Fruit fly (Drosophila melanogaster): Measurements from ENCODE around the gene AhcyL2.

Gene AhcyL2

DNA sequence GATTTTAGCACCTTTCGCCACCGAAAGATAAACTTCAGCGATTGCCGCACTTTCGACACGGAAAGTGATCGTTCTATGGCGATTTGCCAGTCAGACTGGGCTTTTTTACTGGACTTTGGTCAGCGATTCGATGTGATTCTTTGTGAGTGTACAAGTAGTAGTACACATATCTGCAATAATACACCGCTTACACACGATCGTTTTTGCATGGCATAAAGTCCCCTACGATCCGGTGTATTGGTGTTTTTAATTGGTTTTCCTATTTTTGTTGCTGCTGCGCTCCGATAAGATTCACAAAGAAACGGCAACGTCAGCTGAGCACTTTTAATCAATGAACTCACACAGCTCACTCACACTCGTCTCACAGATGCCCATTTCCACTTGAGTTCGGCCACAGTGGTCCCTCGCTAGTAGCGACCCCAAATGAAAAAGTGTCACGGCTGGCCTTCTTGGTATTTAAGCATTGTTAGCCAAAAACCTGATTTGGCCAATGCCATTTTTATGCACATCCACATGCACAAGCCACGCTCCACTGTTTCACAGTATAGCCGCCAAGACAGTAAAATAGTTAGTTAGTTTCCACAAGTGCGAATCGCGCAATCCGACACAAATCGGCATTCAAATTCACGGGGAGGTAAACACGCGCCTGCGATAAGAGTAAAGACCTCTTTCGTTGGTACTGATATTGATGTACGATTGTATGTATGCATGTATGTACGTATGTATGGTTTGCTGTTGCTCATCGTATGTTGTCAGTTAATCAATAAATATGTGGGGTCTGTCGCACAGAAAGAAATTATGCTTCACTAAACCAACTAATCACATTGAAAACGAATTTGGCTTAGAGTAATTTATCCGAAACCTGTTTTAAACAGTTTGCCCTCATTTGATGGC lies 4.5 kb upstream of the AhcyL2 start (continued):
- TF ChIP-seq CG17328 (GFP tag; IDR thresholded peaks at IDR 0.05) (peak; percentile 93), CG18619 (GFP tag; optimal IDR thresholded peaks at IDR 0.05) (peak; percentile 94), H2.0 (GFP tag; IDR thresholded peaks at IDR 0.05) (peak; percentile 96), pzg (GFP tag; optimal IDR thresholded peaks at IDR 0.05) (peak; percentile 36), Dip2 (GFP tag; IDR thresholded peaks at IDR 0.05) (peak; percentile 47; the same call in 1 of the 2 replicates), croc (GFP tag; conservative IDR thresholded peaks at IDR 0.05) (peak; percentile 68), fd3F (GFP tag; optimal IDR thresholded peaks at IDR 0.05) (peak; percentile 95), gcm (GFP tag; optimal IDR thresholded peaks at IDR 0.05) (peak; percentile 58), CG12236 (GFP tag; optimal IDR thresholded peaks at IDR 0.05) (peak; percentile 72), Stat92E (GFP tag; optimal IDR thresholded peaks at IDR 0.05) (no peak), shn (GFP tag; optimal IDR thresholded peaks at IDR 0.05) (peak; percentile 94), lilli (GFP tag; optimal IDR thresholded peaks at IDR 0.05) (peak; percentile 98), ERR (GFP tag; optimal IDR thresholded peaks at IDR 0.05) (peak; percentile 96), aop (GFP tag; IDR thresholded peaks at IDR 0.05) (peak; percentile 91), CG9932 (GFP tag; IDR thresholded peaks at IDR 0.05) (peak; percentile 99), sc (optimal IDR thresholded peaks at IDR 0.05) (no peak), sc (GFP tag; optimal IDR thresholded peaks at IDR 0.05) (no peak), CG34376 (GFP tag; optimal IDR thresholded peaks at IDR 0.05) (peak; percentile 97), nerfin-2 (GFP tag; IDR thresholded peaks at IDR 0.05; ENCODE audit: partially characterized antibody) (no peak), ewg (GFP tag; optimal IDR thresholded peaks at IDR 0.05) (peak; percentile 56), BtbVII (GFP tag; optimal IDR thresholded peaks at IDR 0.05) (peak; percentile 87), bbx (GFP tag; IDR thresholded peaks at IDR 0.05; ENCODE audit: partially characterized antibody) (no peak), CG14860 (GFP tag; IDR thresholded peaks at IDR 0.05; ENCODE audit: partially characterized antibody) (no peak), ATbp (GFP tag; optimal IDR thresholded peaks at IDR 0.05) (peak; percentile 80), Atf-2 (GFP tag; optimal IDR thresholded peaks at IDR 0.05) (peak; percentile 90), eyg (GFP tag; optimal IDR thresholded peaks at IDR 0.05) (peak; percentile 93), CG10654 (GFP tag; optimal IDR thresholded peaks at IDR 0.05) (peak; percentile 86), CG1647 (GFP tag; optimal IDR thresholded peaks at IDR 0.05) (peak; percentile 94), Abd-B (GFP tag; optimal IDR thresholded peaks at IDR 0.05) (peak; percentile 94), Doc2 (GFP tag; IDR thresholded peaks at IDR 0.05) (peak; percentile 92), CG32772 (GFP tag; IDR thresholded peaks at IDR 0.05) (peak; percentile 94), CG10462 (GFP tag; optimal IDR thresholded peaks at IDR 0.05) (peak; percentile 69), unc-4 (GFP tag; IDR thresholded peaks at IDR 0.05; ENCODE audit: partially characterized antibody) (no peak), E2f1 (GFP tag; IDR thresholded peaks at IDR 0.05) (peak; percentile 94), CG13624 (GFP tag; optimal IDR thresholded peaks at IDR 0.05) (peak; percentile 97), br (optimal IDR thresholded peaks at IDR 0.05) (no peak), ap (GFP tag; IDR thresholded peaks at IDR 0.05) (peak; percentile 95), gcm2 (GFP tag; optimal IDR thresholded peaks at IDR 0.05) (peak; percentile 80), CG11504 (tag; optimal IDR thresholded peaks at IDR 0.05) (peak; percentile 82), pnt (GFP tag; optimal IDR thresholded peaks at IDR 0.05) (peak; percentile 85), so (GFP tag; IDR thresholded peaks at IDR 0.05) (peak; percentile 94), lbe (GFP tag; optimal IDR thresholded peaks at IDR 0.05) (peak; percentile 76), CG4282 (GFP tag; optimal IDR thresholded peaks at IDR 0.05) (peak; percentile 90), CG5180 (GFP tag; optimal IDR thresholded peaks at IDR 0.05) (peak; percentile 70), CG32532 (GFP tag; IDR thresholded peaks at IDR 0.05) (peak; percentile 98), trh (GFP tag; optimal IDR thresholded peaks at IDR 0.05) (peak; percentile 46), sr (GFP tag; IDR thresholded peaks at IDR 0.05) (peak; percentile 91; the same call in 2 of the 3 replicates), caup (GFP tag; optimal IDR thresholded peaks at IDR 0.05; ENCODE audit: severe bottlenecking) (peak; percentile 95), HLH3B (GFP tag; IDR thresholded peaks at IDR 0.05) (peak; percentile 88)

Measured in whole organism, embryonic.